Worm (Caenorhabditis elegans) whole organism, L3 larva: ENCODE data around the gene fbxa-64.

Experiments used
- R02D3.7 ChIP-seq: fragments of 150-350 bp; optimal IDR thresholded peaks from 2 replicates; lab custom pipeline; 2014; ENCODE audit warnings: missing biosample characterization, missing genetic modification characterization
- aly-2 ChIP-seq: fragments of 150-350 bp; optimal IDR thresholded peaks from 2 replicates; lab custom pipeline; 2014; ENCODE audit warnings: missing biosample characterization, missing genetic modification characterization
- ama-1 ChIP-seq: fragments of 150-350 bp; optimal IDR thresholded peaks from 2 replicates; lab custom pipeline; 2018
- ceh-28 ChIP-seq: fragments of 150-350 bp; optimal IDR thresholded peaks from 2 replicates; lab custom pipeline; 2014; ENCODE audit warnings: missing biosample characterization, missing genetic modification reagents, missing genetic modification characterization
- ceh-82 ChIP-seq: fragments of 150-350 bp; optimal IDR thresholded peaks from 2 replicates; lab custom pipeline; 2014; ENCODE audit warnings: missing biosample characterization, missing genetic modification characterization
- elt-1 ChIP-seq: fragments of 150-350 bp; optimal IDR thresholded peaks from 2 replicates; lab custom pipeline; 2014; ENCODE audit warnings: missing biosample characterization, missing genetic modification characterization
- elt-2 ChIP-seq: sonication (generic microtip); optimal IDR thresholded peaks from 2 replicates; lab custom pipeline; 2016; ENCODE audit warnings: missing genetic modification reagents, mild to moderate bottlenecking, missing genetic modification characterization, missing compliant biosample characterization
- elt-3 ChIP-seq, 3 experiments: fragments of 150-350 bp in 1 of 3; sonication (generic microtip) in 2 of 3; optimal IDR thresholded peaks; 2 replicates in 2 of 3; 4 replicates in 1 of 3; lab custom pipeline; 2014 to 2017; ENCODE audit warnings: missing biosample characterization in 3 of 3, missing genetic modification characterization in 3 of 3
- fkh-10 ChIP-seq: sonication (generic microtip); optimal IDR thresholded peaks from 2 replicates; lab custom pipeline; 2017; ENCODE audit warnings: missing biosample characterization, missing genetic modification reagents, missing genetic modification characterization
- fkh-2 ChIP-seq: fragments of 150-350 bp; optimal IDR thresholded peaks from 2 replicates; lab custom pipeline; 2014; ENCODE audit warnings: missing biosample characterization, missing genetic modification reagents, missing genetic modification characterization
- fos-1 ChIP-seq: fragments of 150-350 bp; optimal IDR thresholded peaks from 2 replicates; lab custom pipeline; 2014; ENCODE audit warnings: missing biosample characterization, missing genetic modification characterization
- hmg-11 ChIP-seq: sonication (generic microtip); optimal IDR thresholded peaks from 2 replicates; lab custom pipeline; 2016; ENCODE audit warnings: missing genetic modification characterization, missing compliant biosample characterization
- jun-1 ChIP-seq: fragments of 150-350 bp; optimal IDR thresholded peaks from 2 replicates; lab custom pipeline; 2014; ENCODE audit warnings: missing biosample characterization, missing genetic modification reagents, missing genetic modification characterization
- lin-15B ChIP-seq: fragments of 150-350 bp; optimal IDR thresholded peaks from 2 replicates; lab custom pipeline; 2014; ENCODE audit warnings: missing biosample characterization, missing genetic modification characterization
- lin-39 ChIP-seq: fragments of 150-350 bp; optimal IDR thresholded peaks from 2 replicates; lab custom pipeline; 2018; ENCODE audit warnings: missing biosample characterization, missing genetic modification reagents, missing genetic modification characterization
- lsy-12 ChIP-seq: sonication (generic microtip); optimal IDR thresholded peaks from 2 replicates; lab custom pipeline; 2016; ENCODE audit warnings: mild to moderate bottlenecking, missing genetic modification characterization, missing compliant biosample characterization
- mdl-1 ChIP-seq: fragments of 150-350 bp; optimal IDR thresholded peaks from 2 replicates; lab custom pipeline; 2014; ENCODE audit warnings: missing biosample characterization, missing genetic modification characterization
- mml-1 ChIP-seq: fragments of 150-350 bp; sonication (generic microtip); optimal IDR thresholded peaks from 3 replicates; lab custom pipeline; 2014; ENCODE audit warnings: missing biosample characterization, missing genetic modification characterization
- nfya-1 ChIP-seq: sonication (generic microtip); optimal IDR thresholded peaks from 2 replicates; lab custom pipeline; 2017; ENCODE audit warnings: missing genetic modification characterization, mild to moderate bottlenecking, missing compliant biosample characterization, antibody characterized with exemption, moderate library complexity; ENCODE audit not compliant: insufficient read depth
- nhr-11 ChIP-seq: fragments of 150-350 bp; optimal IDR thresholded peaks from 2 replicates; lab custom pipeline; 2014; ENCODE audit warnings: missing biosample characterization, missing genetic modification characterization
- nhr-12 ChIP-seq: fragments of 150-350 bp; optimal IDR thresholded peaks from 2 replicates; lab custom pipeline; 2014; ENCODE audit warnings: missing biosample characterization, missing genetic modification characterization
- nhr-23 ChIP-seq: fragments of 150-350 bp; optimal IDR thresholded peaks from 2 replicates; lab custom pipeline; 2014; ENCODE audit warnings: missing biosample characterization, missing genetic modification reagents, missing genetic modification characterization
- nhr-237 ChIP-seq: fragments of 150-350 bp; optimal IDR thresholded peaks from 2 replicates; lab custom pipeline; 2014; ENCODE audit warnings: missing biosample characterization, missing genetic modification characterization
- nhr-25 ChIP-seq: sonication (generic microtip); optimal IDR thresholded peaks from 2 replicates; lab custom pipeline; 2017; ENCODE audit warnings: missing biosample characterization, missing genetic modification characterization
- nhr-28 ChIP-seq: fragments of 150-350 bp; optimal IDR thresholded peaks from 2 replicates; lab custom pipeline; 2014; ENCODE audit warnings: missing biosample characterization, missing genetic modification characterization
- nhr-43 ChIP-seq: sonication (generic microtip); optimal IDR thresholded peaks from 2 replicates; lab custom pipeline; 2016; ENCODE audit warnings: mild to moderate bottlenecking, missing genetic modification characterization, missing compliant biosample characterization; ENCODE audit not compliant: poor library complexity, severe bottlenecking
- nhr-67 ChIP-seq: fragments of 150-350 bp; optimal IDR thresholded peaks from 2 replicates; lab custom pipeline; 2014; ENCODE audit warnings: missing biosample characterization, missing genetic modification characterization
- nhr-76 ChIP-seq: fragments of 150-350 bp; sonication (generic microtip); optimal IDR thresholded peaks from 5 replicates; lab custom pipeline; 2014; ENCODE audit warnings: missing biosample characterization, missing genetic modification characterization
- nhr-77 ChIP-seq: fragments of 150-350 bp; optimal IDR thresholded peaks from 2 replicates; lab custom pipeline; 2014; ENCODE audit warnings: missing biosample characterization, missing genetic modification characterization
- pha-4 ChIP-seq: fragments of 150-350 bp; optimal IDR thresholded peaks from 2 replicates; lab custom pipeline; 2014; ENCODE audit warnings: missing biosample characterization, missing genetic modification reagents, missing genetic modification characterization
- pqm-1 ChIP-seq: fragments of 150-350 bp; optimal IDR thresholded peaks from 2 replicates; lab custom pipeline; 2017; ENCODE audit warnings: missing biosample characterization, missing genetic modification characterization, inconsistent platforms
- sea-2 ChIP-seq: fragments of 150-350 bp; sonication (generic microtip); optimal IDR thresholded peaks from 4 replicates; lab custom pipeline; 2014; ENCODE audit warnings: missing biosample characterization, missing genetic modification reagents, missing genetic modification characterization
- skn-1 ChIP-seq: fragments of 150-350 bp; optimal IDR thresholded peaks from 2 replicates; lab custom pipeline; 2014; ENCODE audit warnings: missing biosample characterization, missing genetic modification characterization
- snpc-4 ChIP-seq: fragments of 150-350 bp; optimal IDR thresholded peaks from 2 replicates; lab custom pipeline; 2014; ENCODE audit warnings: missing biosample characterization, missing genetic modification characterization
- tbx-2 ChIP-seq: sonication (generic microtip); optimal IDR thresholded peaks from 2 replicates; lab custom pipeline; 2016; ENCODE audit warnings: mild to moderate bottlenecking, missing genetic modification characterization, missing compliant biosample characterization
- unc-62 ChIP-seq: fragments of 150-350 bp; sonication (generic microtip); optimal IDR thresholded peaks from 4 replicates; lab custom pipeline; 2014; ENCODE audit warnings: missing biosample characterization, missing genetic modification reagents, missing genetic modification characterization
- zag-1 ChIP-seq: fragments of 150-350 bp; optimal IDR thresholded peaks from 2 replicates; lab custom pipeline; 2014; ENCODE audit warnings: missing biosample characterization, missing genetic modification characterization
- ztf-11 ChIP-seq: fragments of 150-350 bp; optimal IDR thresholded peaks from 2 replicates; lab custom pipeline; 2014; ENCODE audit warnings: missing biosample characterization, missing genetic modification characterization
- ztf-4 ChIP-seq: fragments of 150-350 bp; optimal IDR thresholded peaks from 2 replicates; lab custom pipeline; 2014; ENCODE audit warnings: missing biosample characterization, missing genetic modification characterization

fbxa-64 gene

DNA sequence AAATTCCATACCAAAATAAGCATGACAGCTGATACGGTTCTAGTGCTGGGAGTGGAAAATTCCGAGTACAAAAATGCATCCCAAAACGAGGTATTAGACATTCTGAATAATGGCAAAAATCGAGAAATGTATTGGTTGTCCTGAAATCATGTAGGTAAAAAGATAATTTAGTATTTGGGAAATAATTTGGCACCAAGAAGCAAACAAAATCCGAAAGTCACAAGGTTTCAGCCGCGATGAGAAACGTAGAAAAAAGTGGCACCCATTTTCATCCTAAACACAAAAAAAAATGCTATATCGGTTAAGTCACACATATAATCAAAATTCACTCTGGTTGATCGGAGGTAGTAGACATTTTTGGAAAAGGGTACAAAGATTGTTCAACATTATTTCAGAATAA lies 19.8 kb upstream of the fbxa-64 start, which contains the start of gene srx-122:
Gene srx-122, minus strand, starts transcription at position 101 of the 400 bp plus-strand sequence.
- TF ChIP-seq unc-62 (GFP tag; lab: Kevin White, UChicago) (no peak), nhr-25 (tag; lab: Kevin White, UChicago) (no peak)

DNA sequence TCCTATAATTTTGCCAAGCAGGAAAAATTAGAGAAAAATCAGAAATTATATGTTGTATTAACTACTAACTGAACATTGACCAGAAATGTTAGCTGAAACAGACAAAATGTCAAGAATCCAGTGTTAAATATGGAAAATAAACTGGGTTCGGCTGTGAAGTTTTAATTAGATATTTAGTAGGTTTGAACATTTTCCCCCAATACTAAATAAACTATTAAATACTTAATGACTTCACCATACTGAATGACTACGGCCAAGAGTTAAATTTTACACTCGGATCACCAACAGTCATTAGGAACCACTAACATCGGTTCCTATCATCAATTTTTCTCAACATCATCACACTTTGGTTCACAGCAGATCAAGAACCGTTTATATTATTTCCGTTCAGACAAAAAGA lies 17.4 kb upstream of the fbxa-64 start:
- TF ChIP-seq lin-39 (tag; lab: Kevin White, UChicago): no peak
- no peak for TF ChIP-seq elt-1 (tag; lab: Kevin White, UChicago)
- no peak for TF ChIP-seq nhr-237
- TF ChIP-seq nhr-43 (tag; lab: Kevin White, UChicago): no peak
- TF ChIP-seq nhr-11 (tag; lab: Kevin White, UChicago): no peak
- TF ChIP-seq nhr-28: no peak
- no peak for TF ChIP-seq elt-3 (tag; optimal IDR thresholded peaks at IDR 0.05; lab: Kevin White, UChicago)
- no peak for TF ChIP-seq lin-15B (tag; lab: Kevin White, UChicago)
- TF ChIP-seq R02D3.7 (tag; lab: Kevin White, UChicago): no peak
- no peak for TF ChIP-seq aly-2
- TF ChIP-seq nhr-23: no peak

DNA sequence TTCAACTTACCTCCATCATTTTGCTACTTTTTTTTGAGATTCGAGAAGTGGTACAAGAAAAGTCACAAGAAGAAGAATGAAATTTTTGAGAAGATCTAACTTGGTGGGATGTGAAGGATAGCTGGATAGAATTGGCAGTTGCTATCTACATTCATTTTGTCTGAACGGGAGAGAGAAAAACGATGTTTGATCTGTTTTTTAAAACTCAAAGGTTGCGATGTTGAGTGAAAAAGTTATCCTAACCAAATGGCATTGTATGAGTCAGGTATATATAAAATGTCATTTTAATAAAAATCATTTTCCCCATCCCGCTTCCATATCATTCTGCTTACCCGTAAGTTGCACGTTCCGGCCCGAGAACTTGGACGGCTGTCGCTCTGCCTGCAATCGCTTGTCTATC lies 11.3 kb upstream of the fbxa-64 start, which contains the start of gene F35F10.6:
Gene F35F10.6, minus strand, starts transcription at position 101 of the 400 bp plus-strand sequence.
- TF ChIP-seq mml-1 (tag; lab: Kevin White, UChicago) (no peak), snpc-4 (tag; lab: Kevin White, UChicago) (no peak), aly-2 (no peak), nhr-67 (tag; lab: Kevin White, UChicago) (no peak), ceh-82 (tag; lab: Kevin White, UChicago) (no peak), fos-1 (tag; lab: Kevin White, UChicago) (no peak), ztf-11 (tag; lab: Kevin White, UChicago) (no peak), nhr-23 (no peak), ztf-4 (tag; lab: Kevin White, UChicago) (no peak), fkh-10 (GFP tag; lab: Kevin White, UChicago) (no peak), nhr-25 (tag; lab: Kevin White, UChicago) (no peak), skn-1 (tag; lab: Kevin White, UChicago) (no peak), hmg-11 (tag; lab: Kevin White, UChicago) (no peak), jun-1 (tag; lab: Kevin White, UChicago) (no peak), sea-2 (GFP tag; lab: Kevin White, UChicago) (no peak)

DNA sequence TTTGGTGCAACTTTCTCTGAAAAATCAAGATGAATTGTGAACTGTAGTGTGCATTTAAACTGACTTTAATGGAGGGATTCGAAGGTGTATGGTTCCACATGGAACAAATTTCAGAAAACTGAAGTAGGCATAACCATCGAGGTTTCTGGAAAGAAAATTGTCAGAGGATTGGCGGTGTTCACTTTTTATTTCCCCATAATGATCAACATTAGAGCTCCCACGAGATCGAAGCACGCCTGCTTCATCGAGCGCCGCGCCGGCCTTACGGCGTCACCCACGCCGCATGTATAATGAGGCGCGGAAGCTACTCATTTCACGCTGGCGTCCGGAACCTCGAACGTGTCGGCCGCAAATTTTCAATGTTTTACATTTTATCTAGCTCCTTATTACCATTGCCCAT lies 10.2 kb upstream of the fbxa-64 start:
- no peak for TF ChIP-seq unc-62 (GFP tag; lab: Kevin White, UChicago)
- TF ChIP-seq nhr-237: no peak
- TF ChIP-seq fkh-10 (GFP tag; lab: Kevin White, UChicago): no peak
- no peak for TF ChIP-seq nfya-1
- TF ChIP-seq fkh-2: no peak
- no peak for TF ChIP-seq elt-2 (tag; lab: Kevin White, UChicago)
- TF ChIP-seq nhr-67 (tag; lab: Kevin White, UChicago): no peak
- no peak for TF ChIP-seq nhr-77
- no peak for TF ChIP-seq nhr-12 (tag; lab: Kevin White, UChicago)
- no peak for TF ChIP-seq lin-39 (tag; lab: Kevin White, UChicago)
- no peak for TF ChIP-seq jun-1 (tag; lab: Kevin White, UChicago)
- TF ChIP-seq mml-1 (tag; lab: Kevin White, UChicago): no peak
- no peak for TF ChIP-seq pha-4 (tag; lab: Kevin White, UChicago)
- TF ChIP-seq ama-1 (lab: Kevin White, UChicago): no peak
- no peak for TF ChIP-seq ceh-28 (tag; lab: Kevin White, UChicago)
- TF ChIP-seq lin-15B (tag; lab: Kevin White, UChicago): no peak
- no peak for TF ChIP-seq elt-1 (tag; lab: Kevin White, UChicago)

DNA sequence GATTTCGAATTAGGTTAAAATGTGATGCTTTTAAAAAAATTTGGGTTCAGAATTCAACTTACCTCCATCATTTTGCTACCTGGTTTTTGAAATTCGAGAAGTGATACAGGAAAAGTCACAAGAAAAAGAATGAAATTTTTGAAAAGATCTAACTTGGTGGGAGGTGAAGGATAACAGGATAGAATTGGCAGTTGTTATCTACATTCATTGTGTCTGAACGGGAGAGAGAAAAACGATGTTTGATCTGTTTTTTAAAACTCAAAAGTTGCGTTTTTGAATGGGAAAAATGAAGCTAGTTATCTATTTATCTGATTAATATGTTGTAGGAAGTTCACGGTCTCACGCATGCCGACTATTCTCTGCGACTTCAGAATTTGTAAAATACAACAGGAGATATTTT lies 9.4 kb upstream of the fbxa-64 start, which contains the start of gene F35F10.7:
Gene F35F10.7, minus strand, starts transcription at position 101 of the 400 bp plus-strand sequence.
- TF ChIP-seq lin-15B (tag; lab: Kevin White, UChicago): no peak
- no peak for TF ChIP-seq lsy-12
- TF ChIP-seq skn-1 (tag; lab: Kevin White, UChicago): no peak
- TF ChIP-seq mdl-1: no peak
- TF ChIP-seq ztf-4 (tag; lab: Kevin White, UChicago): no peak
- no peak for TF ChIP-seq sea-2 (GFP tag; lab: Kevin White, UChicago)
- no peak for TF ChIP-seq zag-1 (tag; lab: Kevin White, UChicago)
- TF ChIP-seq nhr-76: no peak
- TF ChIP-seq tbx-2 (tag; lab: Kevin White, UChicago): no peak
- no peak for TF ChIP-seq pqm-1 (tag; lab: Kevin White, UChicago)
- TF ChIP-seq jun-1 (tag; lab: Kevin White, UChicago): no peak
